Fruit fly (Drosophila melanogaster) whole organism, embryonic: ENCODE results near the gene smal.

Source experiments
- B-H1 ChIP-seq: fragments of 200-800 bp; sonication (Bioruptor generic); IDR thresholded peaks from 3 replicates; pipeline ENCODE4 v1.3.6; 2022; ENCODE audit warnings: missing biosample characterization, missing genetic modification characterization
- CG1024 ChIP-seq: fragments of 200-800 bp; sonication (Bioruptor generic); IDR thresholded peaks from 2 replicates; pipeline ENCODE4 v1.3.6; 2022; ENCODE audit warnings: missing biosample characterization, missing genetic modification characterization
- CG10321 ChIP-seq: fragments of 200-800 bp; sonication (Bioruptor generic); IDR thresholded peaks from 2 replicates; pipeline ENCODE4 v1.3.6; 2022; ENCODE audit warnings: missing biosample characterization, missing genetic modification characterization
- CG11695 ChIP-seq: fragments of 200-800 bp; sonication (Bioruptor generic); IDR thresholded peaks from 3 replicates; pipeline ENCODE4 v1.3.6; 2022; ENCODE audit warnings: missing biosample characterization, missing genetic modification characterization
- CG12391 ChIP-seq: fragments of 200-800 bp; sonication (Bioruptor generic); optimal IDR thresholded peaks from 3 replicates; lab custom pipeline; 2018; ENCODE audit warnings: missing biosample characterization, mild to moderate bottlenecking, missing genetic modification characterization, moderate library complexity
- CG14965 ChIP-seq: fragments of 200-800 bp; sonication (Bioruptor generic); optimal IDR thresholded peaks from 2 replicates; lab custom pipeline; 2016; ENCODE audit warnings: missing biosample characterization, missing genetic modification characterization, borderline replicate concordance
- CG15514 ChIP-seq: fragments of 200-800 bp; sonication (Bioruptor generic); optimal IDR thresholded peaks from 3 replicates; lab custom pipeline; 2017; ENCODE audit warnings: missing biosample characterization, missing genetic modification characterization, mild to moderate bottlenecking, moderate library complexity, missing genetic modification reagents
- CG2116 ChIP-seq: fragments of 200-800 bp; sonication (Bioruptor generic); optimal IDR thresholded peaks from 3 replicates; lab custom pipeline; 2018; ENCODE audit warnings: missing biosample characterization, mild to moderate bottlenecking, missing genetic modification characterization
- CG2202 ChIP-seq: fragments of 200-800 bp; sonication (Bioruptor generic); optimal IDR thresholded peaks from 2 replicates; lab custom pipeline; 2018; ENCODE audit warnings: missing biosample characterization, mild to moderate bottlenecking, missing genetic modification characterization
- CG31224 ChIP-seq: fragments of 200-800 bp; sonication (Bioruptor generic); IDR thresholded peaks from 2 replicates; pipeline ENCODE4 v1.3.6; 2022; ENCODE audit warnings: missing biosample characterization, missing genetic modification characterization
- CG31441 ChIP-seq: fragments of 200-800 bp; sonication (Bioruptor generic); IDR thresholded peaks from 2 replicates; pipeline ENCODE4 v1.3.6; 2022; ENCODE audit warnings: missing biosample characterization, missing genetic modification characterization
- CG34224 ChIP-seq: fragments of 200-800 bp; sonication (Bioruptor generic); IDR thresholded peaks from 3 replicates; pipeline ENCODE4 v1.3.6; 2022; ENCODE audit warnings: missing biosample characterization, missing genetic modification characterization; ENCODE audit not compliant: partially characterized antibody
- CG34376 ChIP-seq: fragments of 200-800 bp; sonication (Bioruptor generic); optimal IDR thresholded peaks from 2 replicates; lab custom pipeline; 2018; ENCODE audit warnings: missing biosample characterization, mild to moderate bottlenecking, missing genetic modification characterization
- CG6272 ChIP-seq: fragments of 200-800 bp; sonication (Bioruptor generic); IDR thresholded peaks from 2 replicates; pipeline ENCODE4 v1.3.6; 2022; ENCODE audit warnings: missing biosample characterization, missing genetic modification characterization
- CG8944 ChIP-seq: fragments of 200-800 bp; sonication (Bioruptor generic); optimal IDR thresholded peaks from 3 replicates; lab custom pipeline; 2016; ENCODE audit warnings: missing biosample characterization, missing genetic modification characterization
- CG9437 ChIP-seq: fragments of 200-800 bp; sonication (Bioruptor generic); optimal IDR thresholded peaks from 2 replicates; lab custom pipeline; 2018; ENCODE audit warnings: missing biosample characterization, mild to moderate bottlenecking, missing genetic modification characterization
- D19A ChIP-seq: fragments of 200-800 bp; optimal IDR thresholded peaks from 3 replicates; lab custom pipeline; 2019; ENCODE audit warnings: missing biosample characterization, mild to moderate bottlenecking, missing genetic modification characterization, moderate library complexity
- Dad ChIP-seq: fragments of 200-800 bp; sonication (Bioruptor generic); optimal IDR thresholded peaks from 3 replicates; lab custom pipeline; 2016; ENCODE audit warnings: missing biosample characterization, missing genetic modification characterization
- Dp ChIP-seq: fragments of 200-800 bp; sonication (Bioruptor generic); optimal IDR thresholded peaks from 2 replicates; lab custom pipeline; 2018; ENCODE audit warnings: missing biosample characterization, mild to moderate bottlenecking, missing genetic modification characterization, moderate library complexity
- GATAe ChIP-seq: fragments of 200-800 bp; sonication (Bioruptor generic); conservative IDR thresholded peaks from 2 replicates; pipeline ENCODE4 v1.3.6; 2022; ENCODE audit warnings: missing biosample characterization, missing genetic modification characterization
- H15 ChIP-seq: fragments of 200-800 bp; sonication (Bioruptor generic); IDR thresholded peaks from 3 replicates; pipeline ENCODE4 v1.3.6; 2022; ENCODE audit warnings: missing biosample characterization, missing genetic modification characterization
- Hey ChIP-seq: fragments of 200-800 bp; sonication (Bioruptor generic); optimal IDR thresholded peaks from 3 replicates; lab custom pipeline; 2018; ENCODE audit warnings: missing biosample characterization, mild to moderate bottlenecking, missing genetic modification characterization
- Jarid2 ChIP-seq: fragments of 200-800 bp; sonication (Bioruptor generic); optimal IDR thresholded peaks from 3 replicates; lab custom pipeline; 2017; ENCODE audit warnings: mild to moderate bottlenecking, missing biosample characterization, missing genetic modification reagents, missing genetic modification characterization
- Kr ChIP-seq: fragments of 200-800 bp; sonication (Bioruptor generic); optimal IDR thresholded peaks from 2 replicates; lab custom pipeline; 2017; ENCODE audit warnings: missing biosample characterization, mild to moderate bottlenecking, missing genetic modification characterization
- Lpt ChIP-seq: fragments of >200 bp; optimal IDR thresholded peaks from 2 replicates; lab custom pipeline; 2018; ENCODE audit warnings: missing biosample characterization, missing genetic modification characterization
- MTF-1 ChIP-seq: fragments of 200-800 bp; sonication (Bioruptor generic); optimal IDR thresholded peaks from 2 replicates; lab custom pipeline; 2018; ENCODE audit warnings: missing biosample characterization, mild to moderate bottlenecking, missing genetic modification characterization, borderline replicate concordance
- Med ChIP-seq: fragments of 200-800 bp; sonication (Bioruptor generic); peaks from one replicate; lab custom pipeline; 2016; ENCODE audit warnings: missing biosample characterization, missing genetic modification characterization, mild to moderate bottlenecking, inconsistent platforms, moderate library complexity
- Opbp ChIP-seq: fragments of 200-800 bp; sonication (Bioruptor generic); IDR thresholded peaks from 3 replicates; pipeline ENCODE4 v1.3.6; 2022; ENCODE audit warnings: missing biosample characterization, missing genetic modification characterization; ENCODE audit not compliant: partially characterized antibody
- PHDP ChIP-seq: fragments of 200-800 bp; sonication (Bioruptor generic); optimal IDR thresholded peaks from 3 replicates; lab custom pipeline; 2018; ENCODE audit warnings: missing biosample characterization, mild to moderate bottlenecking, missing genetic modification characterization, moderate library complexity
- Sox102F ChIP-seq: fragments of 200-800 bp; sonication (Bioruptor generic); optimal IDR thresholded peaks from 2 replicates; lab custom pipeline; 2018; ENCODE audit warnings: missing biosample characterization, mild to moderate bottlenecking, missing genetic modification characterization, moderate library complexity
- Vsx1 ChIP-seq: fragments of 200-800 bp; sonication (Bioruptor generic); optimal IDR thresholded peaks from 2 replicates; lab custom pipeline; 2017; ENCODE audit warnings: missing biosample characterization, mild to moderate bottlenecking, missing genetic modification characterization, missing genetic modification reagents
- Xbp1 ChIP-seq: fragments of 200-800 bp; sonication (Bioruptor generic); optimal IDR thresholded peaks from 3 replicates; lab custom pipeline; 2016; ENCODE audit warnings: missing biosample characterization, mild to moderate bottlenecking, missing genetic modification characterization
- YL-1 ChIP-seq: fragments of 200-800 bp; sonication (Bioruptor generic); optimal IDR thresholded peaks from 3 replicates; lab custom pipeline; 2017; ENCODE audit warnings: missing biosample characterization, mild to moderate bottlenecking, missing genetic modification characterization
- exex ChIP-seq: fragments of 200-800 bp; sonication (Bioruptor generic); optimal IDR thresholded peaks from 4 replicates; lab custom pipeline; 2018; ENCODE audit warnings: missing biosample characterization, mild to moderate bottlenecking, missing genetic modification characterization, moderate library complexity
- gem ChIP-seq: fragments of 200-800 bp; sonication (Bioruptor generic); optimal IDR thresholded peaks from 2 replicates; lab custom pipeline; 2019; ENCODE audit warnings: missing biosample characterization, mild to moderate bottlenecking, missing genetic modification characterization, moderate library complexity
- grn ChIP-seq: fragments of 200-800 bp; sonication (Bioruptor generic); optimal IDR thresholded peaks from 3 replicates; lab custom pipeline; 2017; ENCODE audit warnings: missing biosample characterization, missing genetic modification characterization
- gsb-n ChIP-seq: fragments of 200-800 bp; sonication (Bioruptor generic); optimal IDR thresholded peaks from 3 replicates; lab custom pipeline; 2018; ENCODE audit warnings: missing biosample characterization, mild to moderate bottlenecking, missing genetic modification characterization
- h ChIP-seq: fragments of >200 bp; optimal IDR thresholded peaks from 2 replicates; lab custom pipeline; 2017
- hb ChIP-seq: fragments of 200-800 bp; sonication (Bioruptor generic); IDR thresholded peaks from 3 replicates; pipeline ENCODE4 v1.3.6; 2022; ENCODE audit warnings: missing biosample characterization, missing genetic modification characterization; ENCODE audit not compliant: partially characterized antibody
- lbe ChIP-seq: fragments of 200-800 bp; sonication (Bioruptor generic); optimal IDR thresholded peaks from 2 replicates; lab custom pipeline; 2016; ENCODE audit warnings: missing biosample characterization, mild to moderate bottlenecking, missing genetic modification characterization
- mirr ChIP-seq: fragments of 200-800 bp; sonication (Bioruptor generic); optimal IDR thresholded peaks from 3 replicates; lab custom pipeline; 2018; ENCODE audit warnings: missing biosample characterization, mild to moderate bottlenecking, missing genetic modification characterization
- pfk ChIP-seq: fragments of 200-800 bp; sonication (Bioruptor generic); optimal IDR thresholded peaks from 2 replicates; lab custom pipeline; 2018; ENCODE audit warnings: missing biosample characterization, mild to moderate bottlenecking, missing genetic modification characterization, moderate library complexity
- pros ChIP-seq: fragments of 200-800 bp; sonication (Bioruptor generic); optimal IDR thresholded peaks from 3 replicates; lab custom pipeline; 2019; ENCODE audit warnings: missing biosample characterization, mild to moderate bottlenecking, missing genetic modification characterization, moderate library complexity
- sd ChIP-seq: fragments of 200-800 bp; sonication (Bioruptor generic); optimal IDR thresholded peaks from 3 replicates; lab custom pipeline; 2018; ENCODE audit warnings: missing biosample characterization, mild to moderate bottlenecking, missing genetic modification characterization, moderate library complexity
- sens ChIP-seq: fragments of 200-800 bp; sonication (Bioruptor generic); peaks from one replicate; lab custom pipeline; 2016; ENCODE audit warnings: missing biosample characterization, missing genetic modification characterization
- sna ChIP-seq: fragments of 200-800 bp; sonication (Bioruptor generic); IDR thresholded peaks from 2 replicates; pipeline ENCODE4 v1.3.6; 2022; ENCODE audit warnings: missing biosample characterization, missing genetic modification characterization; ENCODE audit not compliant: partially characterized antibody
- sug ChIP-seq: fragments of 200-800 bp; optimal IDR thresholded peaks from 2 replicates; lab custom pipeline; 2019; ENCODE audit warnings: missing biosample characterization, mild to moderate bottlenecking, missing genetic modification characterization, moderate library complexity
- vvl ChIP-seq: fragments of 200-800 bp; sonication (Bioruptor generic); IDR thresholded peaks from 2 replicates; pipeline ENCODE4 v1.3.6; 2022; ENCODE audit warnings: missing biosample characterization, missing genetic modification characterization
- yki ChIP-seq: fragments of >200 bp; optimal IDR thresholded peaks from 3 replicates; lab custom pipeline; 2018

smal gene

DNA sequence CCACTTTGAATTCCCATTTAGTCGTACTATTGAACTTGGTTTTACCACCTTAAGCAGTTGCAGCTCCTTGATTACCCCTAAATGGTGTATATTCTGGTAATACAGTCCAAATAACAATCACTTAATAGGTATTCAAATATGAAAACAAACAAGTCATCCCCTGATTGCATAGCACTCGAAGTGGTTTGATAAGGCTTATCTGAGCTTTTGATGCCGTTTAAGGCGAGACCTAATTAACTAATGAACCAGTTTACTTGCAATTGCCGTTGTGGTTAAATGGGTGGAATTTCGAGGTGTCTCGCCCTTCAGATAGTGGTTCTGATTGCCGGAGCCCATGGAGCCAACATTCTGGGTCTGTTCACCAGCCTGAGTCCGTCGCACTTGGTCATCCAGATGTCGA, 45.9 kb downstream of the smal start, which contains the start of gene Ugt37B1:
Gene Ugt37B1, plus strand, starts transcription at position 246 of the 400 bp plus-strand sequence.
- no peak for TF ChIP-seq Lpt
- TF ChIP-seq grn, result peak; percentile 42
- no peak for TF ChIP-seq lbe (GFP tag; lab: Kevin White, UChicago)
- peak; percentile 53 for TF ChIP-seq mirr (GFP tag; lab: Kevin White, UChicago)
- peak; percentile 53 for TF ChIP-seq Med (GFP tag; lab: Kevin White, UChicago)
- peak; percentile 85 for TF ChIP-seq exex
- TF ChIP-seq sd (tag; lab: Kevin White, UChicago), result peak; percentile 56
- TF ChIP-seq CG10321, result no peak
- no peak for TF ChIP-seq MTF-1 (GFP tag; lab: Kevin White, UChicago)
- peak; percentile 56 for TF ChIP-seq CG15514 (GFP tag; lab: Kevin White, UChicago)
- TF ChIP-seq GATAe (GFP tag; lab: Robert Waterston, UW), result peak; percentile 67; the same call in 1 of the 2 replicates
- peak; percentile 71 for TF ChIP-seq Vsx1 (GFP tag; lab: Kevin White, UChicago)
- no peak for TF ChIP-seq D19A (tag; lab: Kevin White, UChicago)
- no peak for TF ChIP-seq CG11695 (GFP tag; lab: Robert Waterston, UW)
- TF ChIP-seq vvl, result no peak
- TF ChIP-seq sens (GFP tag; lab: Kevin White, UChicago), result peak; percentile 40
- TF ChIP-seq, all 482 proteins: peak for 9

DNA sequence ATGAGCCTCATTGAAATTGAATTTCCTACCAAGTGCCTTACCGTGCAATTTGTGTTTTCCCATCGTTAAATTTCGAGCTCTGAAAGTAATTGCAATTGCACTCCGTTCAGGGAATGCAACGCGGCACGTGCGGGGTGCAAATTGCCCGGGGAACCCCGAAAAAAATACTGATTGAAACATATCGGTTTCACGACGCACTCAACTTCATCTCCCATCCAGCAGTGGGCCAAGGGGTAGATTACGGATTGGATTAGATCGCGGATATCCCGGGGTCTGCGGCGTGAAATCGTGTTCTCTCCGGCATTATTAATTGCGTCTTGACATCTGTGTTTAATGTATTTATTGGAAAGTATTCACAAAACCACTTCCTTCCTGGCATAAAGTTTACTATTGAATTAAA, 49.6 kb downstream of the smal start:
- TF ChIP-seq exex, result no peak
- TF ChIP-seq grn, result peak; percentile 39
- TF ChIP-seq gem (tag; lab: Kevin White, UChicago), result no peak
- TF ChIP-seq CG31224 (GFP tag; lab: Robert Waterston, UW), result no peak
- 0 out of 3 replicates have a peak, but pooled peaks have one; percentile 24 for TF ChIP-seq H15 (GFP tag; lab: Robert Waterston, UW)
- TF ChIP-seq pros, result peak; percentile 38
- no peak for TF ChIP-seq pfk (GFP tag; lab: Kevin White, UChicago)
- TF ChIP-seq gsb-n (tag; lab: Kevin White, UChicago), result peak; percentile 51
- no peak for TF ChIP-seq CG9437 (GFP tag; lab: Kevin White, UChicago)
- TF ChIP-seq yki (lab: Kevin White, UChicago), result no peak
- no peak for TF ChIP-seq YL-1
- peak; percentile 50 for TF ChIP-seq Hey (tag; lab: Kevin White, UChicago)
- TF ChIP-seq B-H1 (GFP tag; lab: Robert Waterston, UW), result no peak
- no peak for TF ChIP-seq Sox102F (GFP tag; lab: Kevin White, UChicago)
- TF ChIP-seq PHDP, result no peak
- TF ChIP-seq CG31441 (GFP tag; lab: Robert Waterston, UW), result no peak

dm6 chr2L:6229181-6229755, 50.3 kb downstream of the smal start:
- TF ChIP-seq Xbp1 (GFP tag; lab: Kevin White, UChicago) (no peak), CG2202 (no peak), CG2116 (no peak), hb (GFP tag; lab: Robert Waterston, UW) (no peak), sna (no peak), CG14965 (no peak), h (no peak), CG1024 (GFP tag; lab: Robert Waterston, UW) (no peak), Opbp (no peak), Kr (GFP tag; lab: Kevin White, UChicago) (no peak), CG34224 (GFP tag; lab: Robert Waterston, UW) (no peak), D19A (tag; lab: Kevin White, UChicago) (peak; percentile 14), Dad (GFP tag; lab: Kevin White, UChicago) (no peak), CG12391 (no peak), Dp (GFP tag; lab: Kevin White, UChicago) (no peak), CG6272 (no peak), CG34376 (GFP tag; lab: Kevin White, UChicago) (no peak), CG8944 (no peak), Jarid2 (GFP tag; lab: Kevin White, UChicago) (no peak), sug (no peak)
